Worm (Caenorhabditis elegans): ENCODE data around the gene gtf-2H3.

The gtf-2H3 gene

ce11 chrIII:10097981-10098380 is 22.0 kb downstream of the gtf-2H3 start, which contains the start of gene spop-1:
spop-1 (minus strand) TSS chrIII:10098081.
- no peak for TF ChIP-seq nhr-84 (tag; optimal IDR thresholded peaks at IDR 0.05)
- no peak for TF ChIP-seq unc-30 (tag; optimal IDR thresholded peaks at IDR 0.05)

ce11 chrIII:10096525-10096972 is 23.4 kb downstream of the gtf-2H3 start:
- TF ChIP-seq nhr-47 (tag; optimal IDR thresholded peaks at IDR 0.05) = peak; percentile 94
- peak; percentile 35 for TF ChIP-seq lin-15B (tag; optimal IDR thresholded peaks at IDR 0.05)
- TF ChIP-seq C34B4.2 (tag; optimal IDR thresholded peaks at IDR 0.05) = no peak
- no peak for TF ChIP-seq nhr-84 (tag; optimal IDR thresholded peaks at IDR 0.05)
- TF ChIP-seq nhr-19 (GFP tag; conservative IDR thresholded peaks at IDR 0.05) = peak; percentile 86
- TF ChIP-seq xbp-1 (tag; optimal IDR thresholded peaks at IDR 0.05) = peak; percentile 80
- TF ChIP-seq unc-86 (tag; optimal IDR thresholded peaks at IDR 0.05) = peak; percentile 94
- TF ChIP-seq swsn-7 (tag; optimal IDR thresholded peaks at IDR 0.05) = peak; percentile 93
- TF ChIP-seq aly-2 (tag; optimal IDR thresholded peaks at IDR 0.05) = peak; percentile 78
- TF ChIP-seq lsy-2 (tag; optimal IDR thresholded peaks at IDR 0.05) = peak; percentile 90 to 94
- peak; percentile 91 for TF ChIP-seq fkh-8 (tag; optimal IDR thresholded peaks at IDR 0.05)
- TF ChIP-seq lin-13 (GFP tag; optimal IDR thresholded peaks at IDR 0.05) = peak; percentile 85
- TF ChIP-seq zip-4 (GFP tag; optimal IDR thresholded peaks at IDR 0.05) = peak; percentile 24
- peak; percentile 95 for TF ChIP-seq snu-23 (GFP tag; optimal IDR thresholded peaks at IDR 0.05)
- TF ChIP-seq unc-98 (GFP tag; IDR thresholded peaks at IDR 0.05) = no peak; the same call in 1 of the 2 replicates
- TF ChIP-seq hpl-2 (GFP tag; optimal IDR thresholded peaks at IDR 0.05) = no peak
- peak; percentile 99 for TF ChIP-seq lin-14 (GFP tag; optimal IDR thresholded peaks at IDR 0.05)
- peak; percentile 80 to 88 (median 82) for TF ChIP-seq ceh-82 (tag; optimal IDR thresholded peaks at IDR 0.05)
- TF ChIP-seq lin-35 (GFP tag; optimal IDR thresholded peaks at IDR 0.05) = peak; percentile 80
- peak; percentile 90 for TF ChIP-seq jun-1 (tag; optimal IDR thresholded peaks at IDR 0.05)
- no peak for TF ChIP-seq aha-1 (tag; optimal IDR thresholded peaks at IDR 0.05)
- TF ChIP-seq F16B12.6 (tag; optimal IDR thresholded peaks at IDR 0.05) = peak; percentile 65
- TF ChIP-seq nhr-90 (tag; optimal IDR thresholded peaks at IDR 0.05; ENCODE audit: poor library complexity) = peak; percentile 83
- TF ChIP-seq hlh-17 (GFP tag; optimal IDR thresholded peaks at IDR 0.05; ENCODE audit: borderline replicate concordance) = no peak
- TF ChIP-seq nhr-77 (tag; optimal IDR thresholded peaks at IDR 0.05) = peak; percentile 90
- TF ChIP-seq unc-62 (GFP tag; optimal IDR thresholded peaks at IDR 0.05) = no peak
- peak; percentile 94 for TF ChIP-seq tbx-2 (tag; optimal IDR thresholded peaks at IDR 0.05)
- peak; percentile 88 to 97 for TF ChIP-seq mdl-1 (tag; optimal IDR thresholded peaks at IDR 0.05)
- TF ChIP-seq ceh-90 (tag; optimal IDR thresholded peaks at IDR 0.05) = no peak
- TF ChIP-seq fkh-10 (GFP tag; optimal IDR thresholded peaks at IDR 0.05) = peak; percentile 64
- TF ChIP-seq irx-1 (tag; optimal IDR thresholded peaks at IDR 0.05) = peak; percentile 79
- TF ChIP-seq hlh-4 (tag; optimal IDR thresholded peaks at IDR 0.05) = no peak
- no peak for TF ChIP-seq pqm-1 (tag; optimal IDR thresholded peaks at IDR 0.05)
- peak; percentile 53 for TF ChIP-seq ama-1 (optimal IDR thresholded peaks at IDR 0.05)
- peak; percentile 26 for TF ChIP-seq sox-4 (tag; optimal IDR thresholded peaks at IDR 0.05)
- no peak for TF ChIP-seq unc-30 (tag; optimal IDR thresholded peaks at IDR 0.05)
- peak; percentile 80 for TF ChIP-seq lir-3 (tag; optimal IDR thresholded peaks at IDR 0.05; ENCODE audit: poor library complexity)
- peak; percentile 50; the same call in 1 of the 2 replicates for TF ChIP-seq mab-9 (GFP tag; IDR thresholded peaks at IDR 0.05)
- no peak for TF ChIP-seq ceh-63 (GFP tag; optimal IDR thresholded peaks at IDR 0.05)
- TF ChIP-seq pag-3 (tag; optimal IDR thresholded peaks at IDR 0.05; ENCODE audit: borderline replicate concordance, insufficient read depth) = no peak
- TF ChIP-seq mep-1 (tag; optimal IDR thresholded peaks at IDR 0.05) = peak; percentile 83
- peak; percentile 79 for TF ChIP-seq mef-2 (tag; optimal IDR thresholded peaks at IDR 0.05)
- TF ChIP-seq rnt-1 (tag; optimal IDR thresholded peaks at IDR 0.05) = peak; percentile 91
- TF ChIP-seq nhr-71 (tag; optimal IDR thresholded peaks at IDR 0.05) = peak; percentile 97
- peak; percentile 28 for TF ChIP-seq zag-1 (tag; optimal IDR thresholded peaks at IDR 0.05)
- TF ChIP-seq ceh-88 (GFP tag; IDR thresholded peaks at IDR 0.05) = no peak; the same call in 1 of the 2 replicates
- TF ChIP-seq Y116A8C.19 (tag; optimal IDR thresholded peaks at IDR 0.05; ENCODE audit: borderline replicate concordance) = no peak
- peak; percentile 68 for TF ChIP-seq elt-2 (tag; optimal IDR thresholded peaks at IDR 0.05)
- TF ChIP-seq sup-37 (GFP tag; optimal IDR thresholded peaks at IDR 0.05) = no peak
- peak; percentile 87 for TF ChIP-seq nhr-11 (tag; optimal IDR thresholded peaks at IDR 0.05)

All from whole organism, L1 larva.